Worm (Caenorhabditis elegans): ENCODE measurements around the gene C16B8.3.

C16B8.3 gene

ce11 chrX:3968209-3968960 lies at the start of gene C16B8.3:
C16B8.3 (minus strand) TSS chrX:3968634.
- TF ChIP-seq skn-1 (tag; optimal IDR thresholded peaks at IDR 0.05) (no peak), nhr-47 (tag; optimal IDR thresholded peaks at IDR 0.05) (no peak), Y116A8C.19 (tag; optimal IDR thresholded peaks at IDR 0.05; ENCODE audit: borderline replicate concordance) (no peak), grh-1 (GFP tag; IDR thresholded peaks at IDR 0.05) (no peak), aha-1 (tag; optimal IDR thresholded peaks at IDR 0.05) (no peak), nhr-90 (tag; optimal IDR thresholded peaks at IDR 0.05; ENCODE audit: poor library complexity) (no peak), F16B12.6 (tag; optimal IDR thresholded peaks at IDR 0.05) (no peak), lin-13 (GFP tag; optimal IDR thresholded peaks at IDR 0.05) (no peak), C04F5.9 (tag; optimal IDR thresholded peaks at IDR 0.05) (no peak), nhr-19 (GFP tag; conservative IDR thresholded peaks at IDR 0.05) (no peak), dpl-1 (GFP tag; optimal IDR thresholded peaks at IDR 0.05) (no peak), jun-1 (tag; optimal IDR thresholded peaks at IDR 0.05) (no peak), ceh-63 (GFP tag; optimal IDR thresholded peaks at IDR 0.05) (no peak), tbx-2 (tag; optimal IDR thresholded peaks at IDR 0.05) (no peak), elt-2 (tag; optimal IDR thresholded peaks at IDR 0.05) (peak; percentile 73), nhr-20 (tag; optimal IDR thresholded peaks at IDR 0.05) (peak; percentile 10), mdl-1 (tag; optimal IDR thresholded peaks at IDR 0.05) (peak in 1 of 2 experiments; percentile 3), lin-35 (GFP tag; optimal IDR thresholded peaks at IDR 0.05) (peak in 1 of 2 experiments; percentile 23), nhr-237 (tag; optimal IDR thresholded peaks at IDR 0.05) (no peak), swsn-7 (tag; optimal IDR thresholded peaks at IDR 0.05) (no peak), mep-1 (tag; optimal IDR thresholded peaks at IDR 0.05) (no peak), unc-62 (GFP tag; optimal IDR thresholded peaks at IDR 0.05) (no peak), isw-1 (GFP tag; IDR thresholded peaks at IDR 0.05) (no peak), ztf-4 (tag; optimal IDR thresholded peaks at IDR 0.05) (no peak)

ce11 chrX:4017576-4018309 lies 49.3 kb upstream of the C16B8.3 start:
- TF ChIP-seq efl-1 (optimal IDR thresholded peaks at IDR 0.05) (no peak), efl-1 (GFP tag; optimal IDR thresholded peaks at IDR 0.05 in 1 of 2) (peak in 1 of 2 experiments; percentile 51), C16A3.4 (tag; optimal IDR thresholded peaks at IDR 0.05) (no peak), nhr-47 (tag; optimal IDR thresholded peaks at IDR 0.05) (no peak), sptf-1 (tag; optimal IDR thresholded peaks at IDR 0.05) (no peak), ceh-82 (tag; optimal IDR thresholded peaks at IDR 0.05) (no peak), lin-14 (GFP tag; optimal IDR thresholded peaks at IDR 0.05) (peak; percentile 78)

- TF ChIP-seq nhr-237 (tag; optimal IDR thresholded peaks at IDR 0.05) (no peak), nhr-12 (tag; optimal IDR thresholded peaks at IDR 0.05) (no peak), C04F5.9 (tag; optimal IDR thresholded peaks at IDR 0.05) (no peak), blmp-1 (tag; optimal IDR thresholded peaks at IDR 0.05) (peak; percentile 36), nhr-20 (tag; optimal IDR thresholded peaks at IDR 0.05) (peak; percentile 64), ama-1 (optimal IDR thresholded peaks at IDR 0.05) (no peak), nhr-11 (tag; optimal IDR thresholded peaks at IDR 0.05) (no peak), sup-37 (GFP tag; optimal IDR thresholded peaks at IDR 0.05) (no peak), aha-1 (tag; optimal IDR thresholded peaks at IDR 0.05) (no peak), pag-3 (tag; optimal IDR thresholded peaks at IDR 0.05; ENCODE audit: borderline replicate concordance, insufficient read depth) (no peak), tbx-2 (tag; optimal IDR thresholded peaks at IDR 0.05) (peak; percentile 70), aly-2 (tag; optimal IDR thresholded peaks at IDR 0.05) (no peak), egl-27 (tag; optimal IDR thresholded peaks at IDR 0.05) (no peak), lin-39 (tag; optimal IDR thresholded peaks at IDR 0.05) (no peak), rnt-1 (tag; optimal IDR thresholded peaks at IDR 0.05) (peak; percentile 53), sox-4 (tag; optimal IDR thresholded peaks at IDR 0.05) (peak; percentile 19), zag-1 (tag; optimal IDR thresholded peaks at IDR 0.05) (no peak), lin-15B (tag; optimal IDR thresholded peaks at IDR 0.05) (no peak), hpl-2 (GFP tag; optimal IDR thresholded peaks at IDR 0.05) (no peak), elt-2 (tag; optimal IDR thresholded peaks at IDR 0.05) (no peak), ets-5 (GFP tag; IDR thresholded peaks at IDR 0.05) (no peak), ceh-90 (tag; optimal IDR thresholded peaks at IDR 0.05) (no peak), skn-1 (tag; optimal IDR thresholded peaks at IDR 0.05) (peak; percentile 87), swsn-7 (tag; optimal IDR thresholded peaks at IDR 0.05) (peak; percentile 43), F16B12.6 (tag; optimal IDR thresholded peaks at IDR 0.05) (no peak), isw-1 (GFP tag; IDR thresholded peaks at IDR 0.05) (no peak; the same call in 1 of the 2 replicates), egl-13 (tag; optimal IDR thresholded peaks at IDR 0.05) (no peak), ceh-82 (tag; optimal IDR thresholded peaks at IDR 0.05) (peak in 2 of 3 experiments; percentile 22 to 65)
These were observed 47.7 kb upstream of the C16B8.3 start, which contains the start of gene hrg-1 for ce11 chrX:4016113-4016512. hrg-1 (minus strand) TSS chrX:4016221.
